Worm (Caenorhabditis elegans): ENCODE measurements around the gene ugt-7.

ce11 chrV:4983091-4983490 is 17.3 kb downstream of the ugt-7 start, which contains the start of gene srsx-13:
- TF ChIP-seq dmd-4 (tag; optimal IDR thresholded peaks at IDR 0.05; ENCODE audit: borderline replicate concordance) (no peak), pha-4 (tag; optimal IDR thresholded peaks at IDR 0.05) (no peak), lim-6 (tag; optimal IDR thresholded peaks at IDR 0.05) (no peak), pax-1 (tag; optimal IDR thresholded peaks at IDR 0.05) (no peak), hlh-30 (tag; optimal IDR thresholded peaks at IDR 0.05; ENCODE audit: insufficient read depth) (no peak), lin-11 (tag; optimal IDR thresholded peaks at IDR 0.05) (no peak), mec-3 (tag; optimal IDR thresholded peaks at IDR 0.05; ENCODE audit: borderline replicate concordance) (no peak), sdc-2 (tag; optimal IDR thresholded peaks at IDR 0.05) (no peak), madf-2 (tag; optimal IDR thresholded peaks at IDR 0.05) (no peak), fkh-10 (GFP tag; optimal IDR thresholded peaks at IDR 0.05) (no peak), ama-1 (optimal IDR thresholded peaks at IDR 0.05) (no peak), pros-1 (tag; optimal IDR thresholded peaks at IDR 0.05) (no peak)
